Worm (Caenorhabditis elegans) whole organism, young adult: ENCODE data around the gene B0464.6.

Source experiments
- F22D6.2 ChIP-seq: sonication (generic microtip); optimal IDR thresholded peaks from 2 replicates; lab custom pipeline; 2016; ENCODE audit warnings: mild to moderate bottlenecking, missing genetic modification characterization, missing compliant biosample characterization
- ama-1 ChIP-seq, 3 experiments: fragments of 150-350 bp in 1 of 3; sonication (generic microtip) in 2 of 3; optimal IDR thresholded peaks; 2 replicates each; lab custom pipeline; 2014 to 2018; ENCODE audit warnings: missing biosample characterization in 2 of 3, missing genetic modification characterization in 2 of 3, missing genetic modification reagents in 2 of 3
- ets-4 ChIP-seq: fragments of 200-800 bp; sonication (Bioruptor generic); optimal IDR thresholded peaks from 2 replicates; lab custom pipeline; 2018; ENCODE audit warnings: mild to moderate bottlenecking, missing genetic modification characterization, missing compliant biosample characterization
- fkh-3 ChIP-seq: sonication (generic microtip); optimal IDR thresholded peaks from 2 replicates; lab custom pipeline; 2016; ENCODE audit warnings: mild to moderate bottlenecking, missing genetic modification characterization, missing compliant biosample characterization
- lsy-27 ChIP-seq: sonication (generic microtip); optimal IDR thresholded peaks from 2 replicates; lab custom pipeline; 2017; ENCODE audit warnings: missing genetic modification characterization, mild to moderate bottlenecking, missing compliant biosample characterization, antibody characterized with exemption, missing genotype, borderline replicate concordance; ENCODE audit not compliant: insufficient read depth
- madf-10 ChIP-seq: sonication (generic microtip); optimal IDR thresholded peaks from 2 replicates; lab custom pipeline; 2016; ENCODE audit warnings: mild to moderate bottlenecking, missing genetic modification characterization, missing compliant biosample characterization
- snpc-4 ChIP-seq, 5 experiments: fragments of 150-350 bp in 1 of 5; sonication (generic microtip) in 4 of 5; optimal IDR thresholded peaks; 2 replicates each; lab custom pipeline; 2014 to 2018; ENCODE audit warnings: missing genetic modification characterization in 5 of 5, missing biosample characterization in 3 of 5, antibody characterized with exemption in 2 of 5, mild to moderate bottlenecking in 2 of 5, missing compliant biosample characterization in 2 of 5, missing genotype in 2 of 5, moderate library complexity in 2 of 5, missing genetic modification reagents in 1 of 5

- TF ChIP-seq snpc-4 (GFP tag; optimal IDR thresholded peaks at IDR 0.05; lab: Kevin White, UChicago) (no peak), snpc-4 (tag; optimal IDR thresholded peaks at IDR 0.05; lab: Kevin White, UChicago) (no peak), ets-4 (GFP tag; lab: Kevin White, UChicago) (no peak), ama-1 (optimal IDR thresholded peaks at IDR 0.05; lab: Kevin White, UChicago) (no peak), ama-1 (GFP tag; optimal IDR thresholded peaks at IDR 0.05; lab: Kevin White, UChicago) (no peak), F22D6.2 (no peak), madf-10 (tag; lab: Kevin White, UChicago) (no peak), lsy-27 (no peak), fkh-3 (tag; lab: Kevin White, UChicago) (no peak)
Observed at ce11 chrIII:9413340-9413739, 52.4 kb downstream of the B0464.6 start, which contains the start of gene T26G10.3.
